Worm (Caenorhabditis elegans) whole organism, L4 larva: ENCODE measurements around the gene srab-21.

Experiments used
- F49E8.2 ChIP-seq: sonication (generic microtip); optimal IDR thresholded peaks from 2 replicates; lab custom pipeline; 2016; ENCODE audit warnings: missing compliant biosample characterization, mild to moderate bottlenecking, missing genetic modification characterization, borderline replicate concordance
- R02D3.7 ChIP-seq: fragments of 150-350 bp; sonication (generic microtip); optimal IDR thresholded peaks from 3 replicates; lab custom pipeline; 2014; ENCODE audit warnings: missing biosample characterization, missing genetic modification characterization
- Y48G9A.11 ChIP-seq: fragments of 200-800 bp; sonication (Bioruptor generic); IDR thresholded peaks from 2 replicates; pipeline ENCODE4 v1.3.6; 2022; ENCODE audit warnings: missing genetic modification reagents, missing genetic modification characterization, missing compliant biosample characterization
- ZK546.5 ChIP-seq, 2 experiments: sonication (generic microtip); optimal IDR thresholded peaks; 2 replicates each; lab custom pipeline; 2017; ENCODE audit warnings: missing biosample characterization in 2 of 2, missing genetic modification characterization in 2 of 2
- aha-1 ChIP-seq: fragments of 150-350 bp; peaks from one replicate; lab custom pipeline; 2014; ENCODE audit warnings: missing biosample characterization, missing genetic modification characterization
- ama-1 ChIP-seq: fragments of 150-350 bp; optimal IDR thresholded peaks from 2 replicates; lab custom pipeline; 2014; ENCODE audit warnings: inconsistent platforms, mixed read lengths
- arid-1 ChIP-seq: fragments of 200-800 bp; sonication (Bioruptor generic); conservative IDR thresholded peaks from 2 replicates; pipeline ENCODE4 v1.3.6; 2022; ENCODE audit warnings: missing genetic modification reagents, missing genetic modification characterization, missing compliant biosample characterization
- attf-4 ChIP-seq: sonication (generic microtip); optimal IDR thresholded peaks from 3 replicates; lab custom pipeline; 2017; ENCODE audit warnings: missing biosample characterization, missing genetic modification characterization
- ceh-20 ChIP-seq: fragments of 200-800 bp; sonication (Bioruptor generic); IDR thresholded peaks from 2 replicates; pipeline ENCODE4 v1.3.6; 2022; ENCODE audit warnings: missing genetic modification reagents, missing genetic modification characterization, missing compliant biosample characterization
- ceh-32 ChIP-seq: sonication (generic microtip); optimal IDR thresholded peaks from 2 replicates; lab custom pipeline; 2016; ENCODE audit warnings: mild to moderate bottlenecking, missing genetic modification characterization, missing compliant biosample characterization; ENCODE audit not compliant: poor library complexity
- ceh-82 ChIP-seq: sonication (generic microtip); optimal IDR thresholded peaks from 2 replicates; lab custom pipeline; 2017; ENCODE audit warnings: missing biosample characterization, missing genetic modification characterization
- ctbp-1 ChIP-seq: fragments of 200-800 bp; sonication (Bioruptor generic); IDR thresholded peaks from 2 replicates; pipeline ENCODE4 v1.3.6; 2022; ENCODE audit warnings: missing genetic modification reagents, missing genetic modification characterization, missing compliant biosample characterization
- daf-16 ChIP-seq, 3 experiments: sonication (generic microtip); optimal IDR thresholded peaks; 2 replicates each; lab custom pipeline; 2016 to 2017; ENCODE audit warnings: missing genetic modification characterization in 3 of 3, missing genetic modification reagents in 3 of 3, mild to moderate bottlenecking in 2 of 3, missing compliant biosample characterization in 2 of 3, missing biosample characterization in 1 of 3, moderate library complexity in 1 of 3
- dmd-6 ChIP-seq: fragments of 200-800 bp; sonication (Bioruptor generic); IDR thresholded peaks from 2 replicates; pipeline ENCODE4 v1.3.6; 2022; ENCODE audit warnings: missing genetic modification reagents, missing genetic modification characterization, missing compliant biosample characterization
- dmd-9 ChIP-seq: fragments of 200-800 bp; sonication (Bioruptor generic); IDR thresholded peaks from 2 replicates; pipeline ENCODE4 v1.3.6; 2022; ENCODE audit warnings: missing genetic modification reagents, missing genetic modification characterization, missing compliant biosample characterization
- dve-1 ChIP-seq: sonication (generic microtip); optimal IDR thresholded peaks from 2 replicates; lab custom pipeline; 2017; ENCODE audit warnings: antibody characterized with exemption, mild to moderate bottlenecking, missing genetic modification characterization, missing compliant biosample characterization; ENCODE audit not compliant: insufficient read depth
- egl-43 ChIP-seq: fragments of 200-800 bp; sonication (Bioruptor generic); IDR thresholded peaks from 2 replicates; pipeline ENCODE4 v1.3.6; 2022; ENCODE audit warnings: missing genetic modification reagents, missing genetic modification characterization, missing compliant biosample characterization
- hlh-30 ChIP-seq: sonication (generic microtip); optimal IDR thresholded peaks from 2 replicates; lab custom pipeline; 2017; ENCODE audit warnings: antibody characterized with exemption, mild to moderate bottlenecking, missing genetic modification characterization, missing compliant biosample characterization; ENCODE audit not compliant: insufficient read depth
- hmg-1.1 ChIP-seq: fragments of 200-800 bp; sonication (Bioruptor generic); IDR thresholded peaks from 2 replicates; pipeline ENCODE4 v1.3.6; 2022; ENCODE audit warnings: missing genetic modification reagents, missing genetic modification characterization, missing compliant biosample characterization
- lin-1 ChIP-seq: fragments of 200-800 bp; sonication (Bioruptor generic); IDR thresholded peaks from 2 replicates; pipeline ENCODE4 v1.3.6; 2022; ENCODE audit warnings: missing genetic modification reagents, missing genetic modification characterization, missing compliant biosample characterization
- lir-3 ChIP-seq: sonication (generic microtip); optimal IDR thresholded peaks from 2 replicates; lab custom pipeline; 2016; ENCODE audit warnings: mild to moderate bottlenecking, missing genetic modification characterization, missing compliant biosample characterization
- mdl-1 ChIP-seq, 2 experiments: fragments of 150-350 bp in 1 of 2; sonication (generic microtip) in 1 of 2; optimal IDR thresholded peaks; 2 replicates each; lab custom pipeline; 2014 to 2017; ENCODE audit warnings: missing biosample characterization in 2 of 2, missing genetic modification characterization in 2 of 2
- nhr-102 ChIP-seq: sonication (generic microtip); optimal IDR thresholded peaks from 2 replicates; lab custom pipeline; 2016; ENCODE audit warnings: mild to moderate bottlenecking, missing genetic modification characterization, moderate library complexity, missing compliant biosample characterization
- nhr-237 ChIP-seq: sonication (generic microtip); optimal IDR thresholded peaks from 2 replicates; lab custom pipeline; 2017; ENCODE audit warnings: missing biosample characterization, missing genetic modification characterization
- nhr-28 ChIP-seq: fragments of 150-350 bp; optimal IDR thresholded peaks from 2 replicates; lab custom pipeline; 2014; ENCODE audit warnings: missing biosample characterization, missing genetic modification characterization
- nhr-41 ChIP-seq: fragments of 200-800 bp; sonication (Bioruptor generic); IDR thresholded peaks from 2 replicates; pipeline ENCODE4 v1.3.6; 2022; ENCODE audit warnings: missing genetic modification reagents, missing genetic modification characterization, missing compliant biosample characterization
- nhr-42 ChIP-seq: fragments of 200-800 bp; sonication (Bioruptor generic); IDR thresholded peaks from 2 replicates; pipeline ENCODE4 v1.3.6; 2022; ENCODE audit warnings: missing genetic modification characterization, missing compliant biosample characterization
- nhr-76 ChIP-seq: fragments of 150-350 bp; optimal IDR thresholded peaks from 2 replicates; lab custom pipeline; 2014; ENCODE audit warnings: missing biosample characterization, missing genetic modification characterization
- nhr-77 ChIP-seq: fragments of 150-350 bp; optimal IDR thresholded peaks from 2 replicates; lab custom pipeline; 2014; ENCODE audit warnings: missing biosample characterization, missing genetic modification characterization
- pqm-1 ChIP-seq: sonication (generic microtip); optimal IDR thresholded peaks from 2 replicates; lab custom pipeline; 2017; ENCODE audit warnings: missing biosample characterization, missing genetic modification characterization
- rbr-2 ChIP-seq: sonication (generic microtip); optimal IDR thresholded peaks from 2 replicates; lab custom pipeline; 2016; ENCODE audit warnings: missing genotype, missing genetic modification characterization, missing compliant biosample characterization
- set-16 ChIP-seq: fragments of 200-800 bp; sonication (Bioruptor generic); IDR thresholded peaks from 2 replicates; pipeline ENCODE4 v1.3.6; 2022; ENCODE audit warnings: missing genetic modification reagents, missing genetic modification characterization, missing compliant biosample characterization
- skn-1 ChIP-seq: fragments of 150-350 bp; optimal IDR thresholded peaks from 2 replicates; lab custom pipeline; 2014; ENCODE audit warnings: missing biosample characterization, missing genetic modification characterization
- snpc-1.2 ChIP-seq: fragments of 200-800 bp; sonication (Bioruptor generic); IDR thresholded peaks from 2 replicates; pipeline ENCODE4 v1.3.6; 2022; ENCODE audit warnings: missing genetic modification reagents, missing genetic modification characterization, missing compliant biosample characterization
- spr-3 ChIP-seq: fragments of 200-800 bp; sonication (Bioruptor generic); optimal IDR thresholded peaks from 2 replicates; lab custom pipeline; 2018; ENCODE audit warnings: mild to moderate bottlenecking, missing genetic modification characterization, missing compliant biosample characterization
- tag-97 ChIP-seq: fragments of 200-800 bp; sonication (Bioruptor generic); IDR thresholded peaks from 2 replicates; pipeline ENCODE4 v1.3.6; 2022; ENCODE audit warnings: missing genetic modification characterization, missing compliant biosample characterization
- tra-1 ChIP-seq: fragments of 200-800 bp; sonication (Bioruptor generic); IDR thresholded peaks from 2 replicates; pipeline ENCODE4 v1.3.6; 2022; ENCODE audit warnings: missing genetic modification reagents, missing genetic modification characterization, missing compliant biosample characterization
- unc-130 ChIP-seq: sonication (generic microtip); optimal IDR thresholded peaks from 2 replicates; lab custom pipeline; 2016; ENCODE audit warnings: missing genetic modification reagents, missing genetic modification characterization, missing compliant biosample characterization
- unc-39 ChIP-seq: sonication (generic microtip); optimal IDR thresholded peaks from 2 replicates; lab custom pipeline; 2017; ENCODE audit warnings: missing biosample characterization, missing genetic modification characterization
- unc-62 ChIP-seq, 3 experiments: fragments of 150-350 bp in 1 of 3; sonication (generic microtip); optimal IDR thresholded peaks in 2 of 3; peaks in 1 of 3; 1 replicate in 1 of 3; 2 replicates in 2 of 3; lab custom pipeline; 2014 to 2017; ENCODE audit warnings: missing biosample characterization in 3 of 3, missing genetic modification characterization in 3 of 3, missing genetic modification reagents in 3 of 3, missing genotype in 1 of 3
- vab-7 ChIP-seq: fragments of 200-800 bp; sonication (Bioruptor generic); IDR thresholded peaks from 2 replicates; pipeline ENCODE4 v1.3.6; 2022; ENCODE audit warnings: missing genetic modification reagents, missing genetic modification characterization, missing compliant biosample characterization
- zag-1 ChIP-seq: fragments of 150-350 bp; optimal IDR thresholded peaks from 2 replicates; lab custom pipeline; 2014; ENCODE audit warnings: missing biosample characterization, missing genetic modification characterization
- zip-11 ChIP-seq: fragments of 200-800 bp; sonication (Bioruptor generic); IDR thresholded peaks from 2 replicates; pipeline ENCODE4 v1.3.6; 2022; ENCODE audit warnings: missing genetic modification characterization, missing compliant biosample characterization
- zip-2 ChIP-seq: fragments of 150-350 bp; optimal IDR thresholded peaks from 2 replicates; lab custom pipeline; 2014; ENCODE audit warnings: missing biosample characterization, missing genetic modification characterization
- ztf-11 ChIP-seq: fragments of 150-350 bp; optimal IDR thresholded peaks from 2 replicates; lab custom pipeline; 2014; ENCODE audit warnings: missing biosample characterization, missing genetic modification characterization
- ztf-7 ChIP-seq: fragments of 150-350 bp; optimal IDR thresholded peaks from 2 replicates; lab custom pipeline; 2014; ENCODE audit warnings: missing biosample characterization, missing genetic modification characterization

The srab-21 gene

DNA sequence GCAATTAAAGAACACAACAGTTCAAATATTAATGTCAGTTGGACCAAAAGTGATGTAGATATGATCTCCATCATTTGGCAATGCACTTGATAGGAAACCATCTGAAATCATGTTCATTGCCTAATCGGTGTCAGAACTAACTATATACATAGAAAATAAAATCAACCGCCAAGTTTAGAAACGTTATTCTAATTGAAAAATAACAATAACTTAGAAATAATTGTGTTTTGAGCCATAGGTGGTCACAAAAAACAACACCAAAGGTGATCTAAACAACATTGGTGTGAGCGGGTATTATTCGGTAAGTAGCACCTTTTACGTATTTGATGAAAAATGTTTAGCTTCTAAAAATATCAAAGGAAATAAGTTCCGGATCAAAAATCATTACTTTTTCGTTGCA lies at the start of gene srab-21:
Gene srab-21 (minus strand): TSS at position 101 of the 400 bp plus-strand sequence.
- no peak for TF ChIP-seq vab-7 (GFP tag; lab: Robert Waterston, UW)
- no peak for TF ChIP-seq attf-4 (tag; lab: Kevin White, UChicago)
- peak in 1 of 2 experiments; percentile 15 for TF ChIP-seq unc-62 (GFP tag; optimal IDR thresholded peaks at IDR 0.05 in 1 of 2; lab: Kevin White, UChicago)
- no peak for TF ChIP-seq unc-62 (tag; optimal IDR thresholded peaks at IDR 0.05; lab: Kevin White, UChicago)
- TF ChIP-seq skn-1 (tag; lab: Kevin White, UChicago) = no peak

DNA sequence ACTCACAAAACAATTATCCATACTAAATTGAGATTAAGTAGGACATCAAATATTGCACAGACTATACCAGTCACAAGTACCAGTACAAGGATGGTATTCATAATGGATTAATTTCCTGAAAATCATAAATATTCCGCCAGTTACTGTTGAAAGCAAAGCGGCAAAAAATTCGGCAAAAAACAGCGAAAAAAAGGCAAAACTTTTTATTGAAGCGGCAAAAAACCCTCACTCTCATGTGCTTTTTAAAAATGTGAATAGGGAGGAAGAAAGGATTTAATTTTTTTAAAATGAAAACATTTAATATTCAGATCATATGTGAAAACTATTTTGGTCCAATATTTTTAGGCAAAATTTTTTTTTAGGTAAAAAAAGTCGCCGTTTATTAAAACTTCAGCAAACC lies 46.5 kb upstream of the srab-21 start, which contains the start of gene srbc-29:
Gene srbc-29 (minus strand): TSS at position 101 of the 400 bp plus-strand sequence.
- TF ChIP-seq nhr-41 (GFP tag; lab: Robert Waterston, UW) = no peak
- no peak for TF ChIP-seq ceh-32 (tag; lab: Kevin White, UChicago)
- TF ChIP-seq tra-1 (GFP tag; lab: Robert Waterston, UW) = no peak
- TF ChIP-seq dmd-6 (GFP tag; lab: Robert Waterston, UW) = no peak
- TF ChIP-seq R02D3.7 (tag; lab: Kevin White, UChicago) = no peak
- TF ChIP-seq unc-39 = no peak
- TF ChIP-seq Y48G9A.11 (GFP tag; lab: Robert Waterston, UW) = no peak
- no peak for TF ChIP-seq hmg-1.1 (GFP tag; lab: Robert Waterston, UW)
- TF ChIP-seq ztf-11 = no peak
- no peak for TF ChIP-seq lin-1 (GFP tag; lab: Robert Waterston, UW)
- TF ChIP-seq dmd-9 (GFP tag; lab: Robert Waterston, UW) = no peak
- TF ChIP-seq egl-43 (GFP tag; lab: Robert Waterston, UW) = no peak

DNA sequence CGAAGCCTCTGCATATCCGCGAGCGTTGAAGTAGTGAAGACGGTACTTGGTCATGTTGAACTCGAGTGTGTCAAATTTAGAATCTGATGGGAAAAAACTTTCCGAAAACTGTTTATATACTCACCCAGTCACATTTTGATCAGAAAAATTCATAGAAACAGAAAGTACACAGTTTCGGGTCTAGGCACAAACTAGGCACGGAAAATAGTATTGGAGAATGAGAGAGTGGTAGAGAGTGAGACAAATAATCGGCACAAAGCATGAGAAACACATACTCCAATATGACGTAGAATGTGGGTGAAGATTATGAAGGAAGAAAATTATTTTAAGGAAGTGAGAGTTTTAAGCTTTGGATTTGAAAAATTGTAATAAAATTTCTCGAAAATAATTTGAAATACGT lies 44.2 kb upstream of the srab-21 start, which contains the start of gene gst-33:
Gene gst-33 (minus strand): TSS at position 127 of the 400 bp plus-strand sequence.
- no peak for TF ChIP-seq lir-3 (tag; lab: Kevin White, UChicago)
- no peak for TF ChIP-seq zag-1 (tag; lab: Kevin White, UChicago)
- no peak for TF ChIP-seq vab-7 (GFP tag; lab: Robert Waterston, UW)
- TF ChIP-seq unc-130 (GFP tag; lab: Kevin White, UChicago) = no peak
- no peak for TF ChIP-seq ceh-82 (tag; lab: Kevin White, UChicago)
- no peak for TF ChIP-seq snpc-1.2
- TF ChIP-seq mdl-1 (tag; optimal IDR thresholded peaks at IDR 0.05; lab: Kevin White, UChicago) = no peak
- TF ChIP-seq ztf-7 = no peak
- peak; percentile 50 for TF ChIP-seq pqm-1
- TF ChIP-seq ceh-32 (tag; lab: Kevin White, UChicago) = no peak
- TF ChIP-seq egl-43 (GFP tag; lab: Robert Waterston, UW) = no peak
- TF ChIP-seq arid-1 = no peak
- no peak for TF ChIP-seq nhr-237 (tag; lab: Kevin White, UChicago)
- no peak for TF ChIP-seq hlh-30 (tag; lab: Kevin White, UChicago)
- TF ChIP-seq rbr-2 (tag; lab: Kevin White, UChicago) = no peak
- no peak for TF ChIP-seq zip-2
- TF ChIP-seq spr-3 (GFP tag; lab: Kevin White, UChicago) = no peak
- no peak for TF ChIP-seq daf-16 (GFP tag; optimal IDR thresholded peaks at IDR 0.05; lab: Kevin White, UChicago)
- peak; percentile 87 for TF ChIP-seq daf-16 (tag; optimal IDR thresholded peaks at IDR 0.05; lab: Kevin White, UChicago)
- no peak for TF ChIP-seq aha-1
- TF ChIP-seq R02D3.7 (tag; lab: Kevin White, UChicago) = no peak
- no peak for TF ChIP-seq ZK546.5 (tag; optimal IDR thresholded peaks at IDR 0.05; lab: Kevin White, UChicago)
- no peak for TF ChIP-seq tag-97 (GFP tag; lab: Robert Waterston, UW)
- TF ChIP-seq zip-11 (GFP tag; lab: Robert Waterston, UW) = no peak
- TF ChIP-seq set-16 (GFP tag; lab: Robert Waterston, UW) = no peak
- TF ChIP-seq nhr-76 = no peak
- TF ChIP-seq dve-1 = no peak
- peak; percentile 50 for TF ChIP-seq nhr-77 (tag; lab: Kevin White, UChicago)
- no peak for TF ChIP-seq ceh-20 (GFP tag; lab: Robert Waterston, UW)
- TF ChIP-seq nhr-28 = peak; percentile 98
- no peak for TF ChIP-seq ctbp-1 (GFP tag; lab: Robert Waterston, UW)
- no peak for TF ChIP-seq ama-1 (lab: Kevin White, UChicago)
- TF ChIP-seq nhr-42 (GFP tag; lab: Robert Waterston, UW) = no peak
- TF ChIP-seq F49E8.2 (tag; lab: Kevin White, UChicago) = no peak
- TF ChIP-seq nhr-102 (tag; lab: Kevin White, UChicago) = peak; percentile 97
